Fruit fly (Drosophila melanogaster): ENCODE data around the gene ssx.

Gene ssx

dm6 chrX:1341944-1342392 is 28.4 kb upstream of the ssx start, which contains the start of gene Naa30A (continued):
- TF ChIP-seq BEAF-32 (GFP tag; optimal IDR thresholded peaks at IDR 0.05) (peak; percentile 91), GATAe (GFP tag; conservative IDR thresholded peaks at IDR 0.05) (no peak), CG6689 (GFP tag; IDR thresholded peaks at IDR 0.05) (no peak), CG34422 (GFP tag; IDR thresholded peaks at IDR 0.05) (0 out of 3 replicates have a peak, but pooled peaks have one; percentile 15), MTF-1 (GFP tag; optimal IDR thresholded peaks at IDR 0.05; ENCODE audit: borderline replicate concordance) (no peak), tx (GFP tag; optimal IDR thresholded peaks at IDR 0.05) (no peak), jigr1 (GFP tag; IDR thresholded peaks at IDR 0.05) (no peak), CG15696 (tag; optimal IDR thresholded peaks at IDR 0.05) (no peak), cad (GFP tag; optimal IDR thresholded peaks at IDR 0.05) (no peak), CG30403 (GFP tag; optimal IDR thresholded peaks at IDR 0.05) (no peak), slp2 (GFP tag; optimal IDR thresholded peaks at IDR 0.05) (no peak), CG11247 (GFP tag; IDR thresholded peaks at IDR 0.05) (no peak), nmo (GFP tag; optimal IDR thresholded peaks at IDR 0.05) (peak; percentile 43), cas (GFP tag; IDR thresholded peaks at IDR 0.05) (no peak), mam (GFP tag; optimal IDR thresholded peaks at IDR 0.05) (no peak), CG31224 (GFP tag; IDR thresholded peaks at IDR 0.05) (no peak), lmd (GFP tag; IDR thresholded peaks at IDR 0.05) (no peak), CG6791 (GFP tag; IDR thresholded peaks at IDR 0.05; ENCODE audit: partially characterized antibody) (peak; percentile 97), Deaf1 (tag; optimal IDR thresholded peaks at IDR 0.05) (peak; percentile 8), Abd-B (GFP tag; optimal IDR thresholded peaks at IDR 0.05) (no peak), Hey (tag; optimal IDR thresholded peaks at IDR 0.05) (no peak), ATbp (GFP tag; optimal IDR thresholded peaks at IDR 0.05) (no peak), CG1603 (tag; optimal IDR thresholded peaks at IDR 0.05) (no peak), unpg (GFP tag; optimal IDR thresholded peaks at IDR 0.05) (no peak), CG31441 (GFP tag; IDR thresholded peaks at IDR 0.05) (0 out of 2 replicates have a peak, but pooled peaks have one; percentile 34), fd3F (GFP tag; optimal IDR thresholded peaks at IDR 0.05) (no peak), dysf (GFP tag; IDR thresholded peaks at IDR 0.05) (no peak), Hsf (GFP tag; optimal IDR thresholded peaks at IDR 0.05) (no peak), ssp (GFP tag; IDR thresholded peaks at IDR 0.05) (no peak), Hmx (GFP tag; optimal IDR thresholded peaks at IDR 0.05) (no peak), Dip3 (GFP tag; optimal IDR thresholded peaks at IDR 0.05) (no peak), CG3065 (GFP tag; optimal IDR thresholded peaks at IDR 0.05) (no peak), Meics (GFP tag; optimal IDR thresholded peaks at IDR 0.05) (no peak), Lpt (GFP tag; optimal IDR thresholded peaks at IDR 0.05) (no peak), CG10267 (tag; optimal IDR thresholded peaks at IDR 0.05) (peak; percentile 34), Fer1 (GFP tag; optimal IDR thresholded peaks at IDR 0.05) (peak; percentile 26), sob (GFP tag; IDR thresholded peaks at IDR 0.05) (no peak), CG18262 (tag; optimal IDR thresholded peaks at IDR 0.05) (peak; percentile 16), Doc3 (GFP tag; IDR thresholded peaks at IDR 0.05; ENCODE audit: partially characterized antibody) (peak; percentile 90), CG17829 (tag; optimal IDR thresholded peaks at IDR 0.05) (peak; percentile 47), CG4820 (GFP tag; optimal IDR thresholded peaks at IDR 0.05) (no peak), Mrtf (GFP tag; IDR thresholded peaks at IDR 0.05) (no peak), CG1529 (GFP tag; optimal IDR thresholded peaks at IDR 0.05) (no peak), Ptx1 (GFP tag; IDR thresholded peaks at IDR 0.05) (no peak), CG2120 (GFP tag; optimal IDR thresholded peaks at IDR 0.05) (peak; percentile 21), CG12744 (GFP tag; optimal IDR thresholded peaks at IDR 0.05) (no peak), CG15479 (GFP tag; optimal IDR thresholded peaks at IDR 0.05) (no peak), Mad (GFP tag; optimal IDR thresholded peaks at IDR 0.05) (no peak), CG17385 (GFP tag; optimal IDR thresholded peaks at IDR 0.05) (no peak), CG10209 (GFP tag; optimal IDR thresholded peaks at IDR 0.05) (no peak), Fer2 (tag; optimal IDR thresholded peaks at IDR 0.05) (no peak), Dbx (GFP tag; IDR thresholded peaks at IDR 0.05) (no peak)

Data from whole organism, embryonic.